Fruit fly (Drosophila melanogaster) whole organism, prepupa: ENCODE results near the gene NP15.6.

Experiments used
- Blimp-1 ChIP-seq: fragments of 200-800 bp; sonication (Bioruptor generic); optimal IDR thresholded peaks from 3 replicates; lab custom pipeline; 2017; ENCODE audit warnings: missing biosample characterization, missing genetic modification characterization, mild to moderate bottlenecking, moderate library complexity, missing genetic modification reagents
- CG10631 ChIP-seq: fragments of 200-800 bp; sonication (Bioruptor generic); optimal IDR thresholded peaks from 2 replicates; lab custom pipeline; 2016; ENCODE audit warnings: missing biosample characterization, missing genetic modification characterization
- CG10669 ChIP-seq: fragments of 200-800 bp; sonication (Bioruptor generic); optimal IDR thresholded peaks from 3 replicates; lab custom pipeline; 2018; ENCODE audit warnings: missing biosample characterization, mild to moderate bottlenecking, missing genetic modification characterization, moderate library complexity
- CG11294 ChIP-seq: fragments of 200-800 bp; sonication (Bioruptor generic); IDR thresholded peaks from 2 replicates; pipeline ENCODE4 v1.3.6; 2022; ENCODE audit warnings: missing biosample characterization, missing genetic modification characterization
- CG11762 ChIP-seq: fragments of 200-800 bp; sonication (Bioruptor generic); optimal IDR thresholded peaks from 3 replicates; lab custom pipeline; 2016; ENCODE audit warnings: missing biosample characterization, missing genetic modification characterization; ENCODE audit not compliant: insufficient read depth
- CG11902 ChIP-seq: fragments of 200-800 bp; sonication (Bioruptor generic); optimal IDR thresholded peaks from 3 replicates; lab custom pipeline; 2016; ENCODE audit warnings: missing biosample characterization, missing genetic modification characterization
- CG15336 ChIP-seq: fragments of 200-800 bp; sonication (Bioruptor generic); IDR thresholded peaks from 2 replicates; pipeline ENCODE4 v1.3.6; 2022; ENCODE audit warnings: missing biosample characterization, missing genetic modification characterization
- CG1621 ChIP-seq: fragments of 200-800 bp; sonication (Bioruptor generic); optimal IDR thresholded peaks from 3 replicates; lab custom pipeline; 2018; ENCODE audit warnings: missing biosample characterization, mild to moderate bottlenecking, missing genetic modification characterization
- CG16779 ChIP-seq: fragments of 200-800 bp; sonication (Bioruptor generic); optimal IDR thresholded peaks from 3 replicates; lab custom pipeline; 2017; ENCODE audit warnings: missing biosample characterization, mild to moderate bottlenecking, missing genetic modification characterization
- CG3032 ChIP-seq: fragments of 200-800 bp; optimal IDR thresholded peaks from 2 replicates; lab custom pipeline; 2019; ENCODE audit warnings: missing biosample characterization, mild to moderate bottlenecking, missing genetic modification characterization, moderate library complexity
- CG31627 ChIP-seq: fragments of 200-800 bp; sonication (Bioruptor generic); optimal IDR thresholded peaks from 3 replicates; lab custom pipeline; 2016; ENCODE audit warnings: missing biosample characterization, missing genetic modification characterization
- CG32006 ChIP-seq: fragments of 200-800 bp; sonication (Bioruptor generic); optimal IDR thresholded peaks from 3 replicates; lab custom pipeline; 2017; ENCODE audit warnings: missing biosample characterization, mild to moderate bottlenecking, missing genetic modification characterization
- CG34406 ChIP-seq: fragments of 200-800 bp; sonication (Bioruptor generic); optimal IDR thresholded peaks from 3 replicates; lab custom pipeline; 2016; ENCODE audit warnings: missing biosample characterization, missing genetic modification characterization
- CG6808 ChIP-seq: fragments of 200-800 bp; sonication (Bioruptor generic); optimal IDR thresholded peaks from 3 replicates; lab custom pipeline; 2017; ENCODE audit warnings: missing biosample characterization, missing genetic modification characterization, mild to moderate bottlenecking, moderate library complexity, missing genetic modification reagents
- CG7368 ChIP-seq: fragments of 200-800 bp; sonication (Bioruptor generic); optimal IDR thresholded peaks from 3 replicates; lab custom pipeline; 2016; ENCODE audit warnings: missing biosample characterization, missing genetic modification characterization
- CG8119 ChIP-seq: fragments of 200-800 bp; sonication (Bioruptor generic); IDR thresholded peaks from 3 replicates; pipeline ENCODE4 v1.3.6; 2022; ENCODE audit warnings: missing biosample characterization, missing genetic modification characterization
- CG8319 ChIP-seq: fragments of 200-800 bp; sonication (Bioruptor generic); optimal IDR thresholded peaks from 3 replicates; lab custom pipeline; 2016; ENCODE audit warnings: missing biosample characterization, missing genetic modification characterization
- CG8632 ChIP-seq: fragments of 200-800 bp; sonication (Bioruptor generic); optimal IDR thresholded peaks from 3 replicates; lab custom pipeline; 2016; ENCODE audit warnings: missing biosample characterization, missing genetic modification characterization
- CG9139 ChIP-seq: fragments of 200-800 bp; sonication (Bioruptor generic); optimal IDR thresholded peaks from 3 replicates; lab custom pipeline; 2017; ENCODE audit warnings: missing biosample characterization, mild to moderate bottlenecking, missing genetic modification characterization
- Eip75B ChIP-seq: fragments of 200-800 bp; sonication (Bioruptor generic); optimal IDR thresholded peaks from 3 replicates; lab custom pipeline; 2016; ENCODE audit warnings: missing biosample characterization, missing genetic modification characterization
- Eip78C ChIP-seq: fragments of 200-800 bp; sonication (Bioruptor generic); peaks from one replicate; lab custom pipeline; 2016; ENCODE audit warnings: missing biosample characterization, missing genetic modification characterization
- Eip93F ChIP-seq: fragments of 200-800 bp; sonication (Bioruptor generic); optimal IDR thresholded peaks from 2 replicates; lab custom pipeline; 2016; ENCODE audit warnings: missing biosample characterization, mild to moderate bottlenecking, missing genetic modification characterization
- Ets21C ChIP-seq: fragments of 200-800 bp; sonication (Bioruptor generic); optimal IDR thresholded peaks from 3 replicates; lab custom pipeline; 2016; ENCODE audit warnings: missing biosample characterization, missing genetic modification characterization
- Ets96B ChIP-seq: fragments of 200-800 bp; optimal IDR thresholded peaks from 2 replicates; lab custom pipeline; 2019; ENCODE audit warnings: missing biosample characterization, mild to moderate bottlenecking, missing genetic modification characterization, moderate library complexity
- Hr39 ChIP-seq: fragments of 200-800 bp; sonication (Bioruptor generic); optimal IDR thresholded peaks from 2 replicates; lab custom pipeline; 2016; ENCODE audit warnings: missing biosample characterization, missing genetic modification characterization
- Hr4 ChIP-seq: fragments of 200-800 bp; sonication (Bioruptor generic); optimal IDR thresholded peaks from 3 replicates; lab custom pipeline; 2016; ENCODE audit warnings: missing biosample characterization, missing genetic modification characterization
- Lpt ChIP-seq: fragments of 200-800 bp; sonication (Bioruptor generic); optimal IDR thresholded peaks from 3 replicates; lab custom pipeline; 2016; ENCODE audit warnings: missing biosample characterization, missing genetic modification characterization
- Met ChIP-seq: fragments of 200-800 bp; sonication (Bioruptor generic); optimal IDR thresholded peaks from 3 replicates; lab custom pipeline; 2016; ENCODE audit warnings: missing biosample characterization, missing genetic modification characterization
- OdsH ChIP-seq: fragments of 200-800 bp; sonication (Bioruptor generic); optimal IDR thresholded peaks from 3 replicates; lab custom pipeline; 2016; ENCODE audit warnings: missing biosample characterization, missing genetic modification characterization
- Sox102F ChIP-seq: fragments of 200-800 bp; sonication (Bioruptor generic); optimal IDR thresholded peaks from 2 replicates; lab custom pipeline; 2016; ENCODE audit warnings: missing biosample characterization, mild to moderate bottlenecking, missing genetic modification characterization
- Sox14 ChIP-seq: fragments of 200-800 bp; sonication (Bioruptor generic); optimal IDR thresholded peaks from 3 replicates; lab custom pipeline; 2016; ENCODE audit warnings: missing biosample characterization, missing genetic modification characterization
- achi ChIP-seq: fragments of 200-800 bp; sonication (Bioruptor generic); optimal IDR thresholded peaks from 3 replicates; lab custom pipeline; 2016; ENCODE audit warnings: missing biosample characterization, missing genetic modification characterization
- dsx ChIP-seq: fragments of 200-800 bp; optimal IDR thresholded peaks from 3 replicates; lab custom pipeline; 2019; ENCODE audit warnings: missing biosample characterization, mild to moderate bottlenecking, missing genetic modification characterization, moderate library complexity; ENCODE audit not compliant: poor library complexity, severe bottlenecking
- eg ChIP-seq: fragments of 200-800 bp; sonication (Bioruptor generic); IDR thresholded peaks from 3 replicates; pipeline ENCODE4 v1.3.6; 2022; ENCODE audit warnings: missing biosample characterization, missing genetic modification characterization
- esn ChIP-seq: fragments of 200-800 bp; sonication (Bioruptor generic); optimal IDR thresholded peaks from 2 replicates; lab custom pipeline; 2016; ENCODE audit warnings: missing biosample characterization, mild to moderate bottlenecking, missing genetic modification characterization, moderate library complexity
- fd59A ChIP-seq: fragments of 200-800 bp; sonication (Bioruptor generic); optimal IDR thresholded peaks from 2 replicates; lab custom pipeline; 2017; ENCODE audit warnings: missing biosample characterization, mild to moderate bottlenecking, missing genetic modification characterization, missing genetic modification reagents
- fd85E ChIP-seq: fragments of 200-800 bp; sonication (Bioruptor generic); optimal IDR thresholded peaks from 3 replicates; lab custom pipeline; 2016; ENCODE audit warnings: missing biosample characterization, missing genetic modification characterization
- fkh ChIP-seq: fragments of 200-800 bp; sonication (Bioruptor generic); optimal IDR thresholded peaks from 3 replicates; lab custom pipeline; 2017; ENCODE audit warnings: missing biosample characterization, mild to moderate bottlenecking, missing genetic modification characterization, moderate library complexity
- net ChIP-seq: fragments of 200-800 bp; sonication (Bioruptor generic); optimal IDR thresholded peaks from 3 replicates; lab custom pipeline; 2016; ENCODE audit warnings: missing biosample characterization, missing genetic modification characterization
- pdm3 ChIP-seq: fragments of 200-800 bp; sonication (Bioruptor generic); optimal IDR thresholded peaks from 3 replicates; lab custom pipeline; 2016; ENCODE audit warnings: missing biosample characterization, missing genetic modification characterization
- salr ChIP-seq, 2 experiments: fragments of 200-800 bp; sonication (Bioruptor generic); optimal IDR thresholded peaks; 3 replicates each; lab custom pipeline; 2016 to 2018; ENCODE audit warnings: missing biosample characterization in 2 of 2, missing genetic modification characterization in 2 of 2, mild to moderate bottlenecking in 1 of 2
- spab ChIP-seq: fragments of 200-800 bp; sonication (Bioruptor generic); optimal IDR thresholded peaks from 2 replicates; lab custom pipeline; 2017; ENCODE audit warnings: missing biosample characterization, mild to moderate bottlenecking, missing genetic modification characterization, missing genetic modification reagents
- ss ChIP-seq, 2 experiments: fragments of 200-800 bp; sonication (Bioruptor generic); optimal IDR thresholded peaks; 2 replicates in 1 of 2; 3 replicates in 1 of 2; lab custom pipeline; 2017 to 2018; ENCODE audit warnings: mild to moderate bottlenecking in 2 of 2, missing biosample characterization in 2 of 2, missing genetic modification characterization in 2 of 2, moderate library complexity in 1 of 2
- svp ChIP-seq: fragments of 200-800 bp; sonication (Bioruptor generic); peaks from one replicate; lab custom pipeline; 2016; ENCODE audit warnings: missing biosample characterization, missing genetic modification characterization
- topi ChIP-seq: fragments of 200-800 bp; sonication (Bioruptor generic); optimal IDR thresholded peaks from 3 replicates; lab custom pipeline; 2016; ENCODE audit warnings: missing biosample characterization, missing genetic modification characterization
- vri ChIP-seq: fragments of 200-800 bp; sonication (Bioruptor generic); optimal IDR thresholded peaks from 3 replicates; lab custom pipeline; 2016; ENCODE audit warnings: missing biosample characterization, mild to moderate bottlenecking, missing genetic modification characterization

The NP15.6 gene

dm6 chr3R:19056884-19057283, 29.7 kb downstream of the NP15.6 start (continued):
- TF ChIP-seq CG6808 (GFP tag; lab: Kevin White, UChicago) (no peak), achi (GFP tag; lab: Kevin White, UChicago) (peak; percentile 19), Eip93F (GFP tag; lab: Kevin White, UChicago) (no peak), salr (GFP tag; optimal IDR thresholded peaks at IDR 0.05; lab: Kevin White, UChicago) (no peak), pdm3 (GFP tag; lab: Kevin White, UChicago) (no peak), ss (GFP tag; optimal IDR thresholded peaks at IDR 0.05; lab: Kevin White, UChicago) (peak; percentile 39 to 51), Hr39 (GFP tag; lab: Kevin White, UChicago) (no peak), Eip75B (peak; percentile 0), Sox102F (GFP tag; lab: Kevin White, UChicago) (no peak), CG11902 (no peak), CG7368 (no peak), dsx (GFP tag; lab: Kevin White, UChicago) (peak; percentile 17), CG8632 (GFP tag; lab: Kevin White, UChicago) (no peak), CG9139 (GFP tag; lab: Kevin White, UChicago) (peak; percentile 2), esn (GFP tag; lab: Kevin White, UChicago) (no peak), Met (no peak), spab (peak; percentile 4), Hr4 (peak; percentile 11), Sox14 (GFP tag; lab: Kevin White, UChicago) (no peak)
- TF ChIP-seq, all 60 proteins: peak for 15

- TF ChIP-seq eg (GFP tag; lab: Robert Waterston, UW) (peak; percentile 36; the same call in 1 of the 3 replicates), CG32006 (GFP tag; lab: Kevin White, UChicago) (peak; percentile 26), Eip75B (peak; percentile 17), CG31627 (GFP tag; lab: Kevin White, UChicago) (no peak), CG16779 (tag; lab: Kevin White, UChicago) (no peak), CG15336 (GFP tag; lab: Robert Waterston, UW) (peak; percentile 56), CG10669 (GFP tag; lab: Kevin White, UChicago) (peak; percentile 12), topi (GFP tag; lab: Kevin White, UChicago) (no peak), pdm3 (GFP tag; lab: Kevin White, UChicago) (no peak), CG8119 (GFP tag; lab: Robert Waterston, UW) (0 out of 3 replicates have a peak, but pooled peaks have one; percentile 34), CG34406 (no peak), Hr4 (peak; percentile 0), Ets96B (tag; lab: Kevin White, UChicago) (peak; percentile 52), CG3032 (tag; lab: Kevin White, UChicago) (peak; percentile 22), CG6808 (GFP tag; lab: Kevin White, UChicago) (peak; percentile 4), Eip78C (peak; percentile 61), dsx (GFP tag; lab: Kevin White, UChicago) (peak; percentile 20), Ets21C (GFP tag; lab: Kevin White, UChicago) (no peak), svp (GFP tag; lab: Kevin White, UChicago) (peak; percentile 55)
These were observed 31.2 kb downstream of the NP15.6 start for dm6 chr3R:19058384-19058783.

- TF ChIP-seq OdsH (GFP tag; lab: Kevin White, UChicago) (no peak), Lpt (GFP tag; lab: Kevin White, UChicago) (no peak), CG8119 (GFP tag; lab: Robert Waterston, UW) (peak; percentile 55; the same call in 1 of the 3 replicates), Blimp-1 (GFP tag; lab: Kevin White, UChicago) (no peak), pdm3 (GFP tag; lab: Kevin White, UChicago) (no peak), CG11762 (GFP tag; lab: Kevin White, UChicago) (no peak), CG10631 (GFP tag; lab: Kevin White, UChicago) (no peak), fd59A (GFP tag; lab: Kevin White, UChicago) (no peak), topi (GFP tag; lab: Kevin White, UChicago) (no peak), eg (GFP tag; lab: Robert Waterston, UW) (0 out of 3 replicates have a peak, but pooled peaks have one; percentile 35), net (GFP tag; lab: Kevin White, UChicago) (no peak), CG11294 (GFP tag; lab: Robert Waterston, UW) (no peak), fd85E (GFP tag; lab: Kevin White, UChicago) (no peak), fkh (GFP tag; lab: Kevin White, UChicago) (no peak), Ets21C (GFP tag; lab: Kevin White, UChicago) (no peak), CG1621 (tag; lab: Kevin White, UChicago) (no peak), vri (no peak), CG15336 (GFP tag; lab: Robert Waterston, UW) (peak; percentile 29; the same call in 1 of the 2 replicates), ss (GFP tag; optimal IDR thresholded peaks at IDR 0.05; lab: Kevin White, UChicago) (peak; percentile 4 to 74), CG8319 (GFP tag; lab: Kevin White, UChicago) (no peak), salr (GFP tag; optimal IDR thresholded peaks at IDR 0.05; lab: Kevin White, UChicago) (no peak)
These were observed 32.1 kb downstream of the NP15.6 start for dm6 chr3R:19059285-19059684.
